Worm (Caenorhabditis elegans) whole organism, L4 larva: Measurements from ENCODE around the gene EGAP2.1.

Source experiments
- F26F4.8 ChIP-seq: fragments of 200-800 bp; sonication (Bioruptor generic); conservative IDR thresholded peaks from 2 replicates; pipeline ENCODE4 v1.3.6; 2022; ENCODE audit warnings: missing genetic modification characterization, missing compliant biosample characterization
- F37D6.2 ChIP-seq: sonication (generic microtip); optimal IDR thresholded peaks from 2 replicates; lab custom pipeline; 2016; ENCODE audit warnings: mild to moderate bottlenecking, missing genetic modification characterization, missing compliant biosample characterization
- F44E2.7 ChIP-seq: fragments of 200-800 bp; sonication (Bioruptor generic); IDR thresholded peaks from 2 replicates; pipeline ENCODE4 v2.1.2; 2022; ENCODE audit warnings: missing genetic modification characterization, missing compliant biosample characterization
- T26A8.4 ChIP-seq: fragments of 200-800 bp; sonication (Bioruptor generic); IDR thresholded peaks from 2 replicates; pipeline ENCODE4 v1.3.6; 2022; ENCODE audit warnings: missing genetic modification characterization, missing compliant biosample characterization
- Y5F2A.4 ChIP-seq: fragments of 200-800 bp; sonication (Bioruptor generic); optimal IDR thresholded peaks from 2 replicates; lab custom pipeline; 2018; ENCODE audit warnings: mild to moderate bottlenecking, missing genetic modification characterization, missing compliant biosample characterization
- aha-1 ChIP-seq: fragments of 150-350 bp; peaks from one replicate; lab custom pipeline; 2014; ENCODE audit warnings: missing biosample characterization, missing genetic modification characterization
- ama-1 ChIP-seq: fragments of 150-350 bp; optimal IDR thresholded peaks from 2 replicates; lab custom pipeline; 2014; ENCODE audit warnings: inconsistent platforms, mixed read lengths
- ceh-20 ChIP-seq: fragments of 200-800 bp; sonication (Bioruptor generic); IDR thresholded peaks from 2 replicates; pipeline ENCODE4 v1.3.6; 2022; ENCODE audit warnings: missing genetic modification reagents, missing genetic modification characterization, missing compliant biosample characterization
- ceh-32 ChIP-seq: sonication (generic microtip); optimal IDR thresholded peaks from 2 replicates; lab custom pipeline; 2016; ENCODE audit warnings: mild to moderate bottlenecking, missing genetic modification characterization, missing compliant biosample characterization; ENCODE audit not compliant: poor library complexity
- ctbp-1 ChIP-seq: fragments of 200-800 bp; sonication (Bioruptor generic); IDR thresholded peaks from 2 replicates; pipeline ENCODE4 v1.3.6; 2022; ENCODE audit warnings: missing genetic modification reagents, missing genetic modification characterization, missing compliant biosample characterization
- daf-16 ChIP-seq, 3 experiments: sonication (generic microtip); optimal IDR thresholded peaks; 2 replicates each; lab custom pipeline; 2016 to 2017; ENCODE audit warnings: missing genetic modification characterization in 3 of 3, missing genetic modification reagents in 3 of 3, mild to moderate bottlenecking in 2 of 3, missing compliant biosample characterization in 2 of 3, missing biosample characterization in 1 of 3, moderate library complexity in 1 of 3
- dmd-8 ChIP-seq: fragments of 200-800 bp; sonication (Bioruptor generic); IDR thresholded peaks from 2 replicates; pipeline ENCODE4 v1.3.6; 2022; ENCODE audit warnings: missing genetic modification characterization, missing compliant biosample characterization
- fkh-10 ChIP-seq: fragments of 150-350 bp; optimal IDR thresholded peaks from 2 replicates; lab custom pipeline; 2014; ENCODE audit warnings: missing biosample characterization, missing genetic modification reagents, missing genetic modification characterization
- hif-1 ChIP-seq, 2 experiments: sonication (generic microtip); optimal IDR thresholded peaks; 2 replicates each; lab custom pipeline; 2016 to 2017; ENCODE audit warnings: missing compliant biosample characterization in 2 of 2, missing genetic modification characterization in 2 of 2, missing genetic modification reagents in 2 of 2, missing genotype in 2 of 2, mild to moderate bottlenecking in 1 of 2
- hlh-30 ChIP-seq: sonication (generic microtip); optimal IDR thresholded peaks from 2 replicates; lab custom pipeline; 2017; ENCODE audit warnings: antibody characterized with exemption, mild to moderate bottlenecking, missing genetic modification characterization, missing compliant biosample characterization; ENCODE audit not compliant: insufficient read depth
- jun-1 ChIP-seq: fragments of 150-350 bp; optimal IDR thresholded peaks from 2 replicates; lab custom pipeline; 2014; ENCODE audit warnings: missing biosample characterization, missing genetic modification reagents, missing genetic modification characterization
- lim-7 ChIP-seq: fragments of 200-800 bp; sonication (Bioruptor generic); IDR thresholded peaks from 2 replicates; pipeline ENCODE4 v1.3.6; 2022; ENCODE audit warnings: missing genetic modification characterization, missing compliant biosample characterization
- lin-13 ChIP-seq: fragments of 150-350 bp; optimal IDR thresholded peaks from 2 replicates; lab custom pipeline; 2014; ENCODE audit warnings: missing biosample characterization, missing genetic modification reagents, missing genetic modification characterization
- lin-38 ChIP-seq: fragments of 200-800 bp; sonication (Bioruptor generic); IDR thresholded peaks from 2 replicates; pipeline ENCODE4 v1.3.6; 2022; ENCODE audit warnings: missing genetic modification reagents, missing genetic modification characterization, missing compliant biosample characterization
- lin-39 ChIP-seq: fragments of 150-350 bp; optimal IDR thresholded peaks from 2 replicates; lab custom pipeline; 2014; ENCODE audit warnings: missing biosample characterization, missing genetic modification reagents, missing genetic modification characterization
- lsy-2 ChIP-seq, 2 experiments: fragments of 150-350 bp in 1 of 2; sonication (generic microtip) in 1 of 2; optimal IDR thresholded peaks; 2 replicates each; lab custom pipeline; 2014 to 2017; ENCODE audit warnings: missing biosample characterization in 2 of 2, missing genetic modification characterization in 2 of 2
- madf-9 ChIP-seq: fragments of 200-800 bp; sonication (Bioruptor generic); conservative IDR thresholded peaks from 2 replicates; pipeline ENCODE4 v1.3.6; 2022; ENCODE audit warnings: missing genetic modification reagents, missing genetic modification characterization, missing compliant biosample characterization
- mdl-1 ChIP-seq, 2 experiments: fragments of 150-350 bp in 1 of 2; sonication (generic microtip) in 1 of 2; optimal IDR thresholded peaks; 2 replicates each; lab custom pipeline; 2014 to 2017; ENCODE audit warnings: missing biosample characterization in 2 of 2, missing genetic modification characterization in 2 of 2
- mdt-29 ChIP-seq: fragments of 200-800 bp; sonication (Bioruptor generic); IDR thresholded peaks from 2 replicates; pipeline ENCODE4 v1.3.6; 2022; ENCODE audit warnings: missing genetic modification reagents, missing genetic modification characterization, missing compliant biosample characterization
- mxl-2 ChIP-seq: fragments of 200-800 bp; sonication (Bioruptor generic); conservative IDR thresholded peaks from 2 replicates; pipeline ENCODE4 v1.3.6; 2022; ENCODE audit warnings: missing genetic modification reagents, missing genetic modification characterization, missing compliant biosample characterization
- mxl-3 ChIP-seq: fragments of 200-800 bp; sonication (Bioruptor generic); optimal IDR thresholded peaks from 2 replicates; lab custom pipeline; 2018; ENCODE audit warnings: mild to moderate bottlenecking, missing genetic modification characterization, missing compliant biosample characterization
- nhr-10 ChIP-seq: fragments of 150-350 bp; optimal IDR thresholded peaks from 2 replicates; lab custom pipeline; 2014; ENCODE audit warnings: missing biosample characterization, missing genetic modification characterization
- nhr-102 ChIP-seq: sonication (generic microtip); optimal IDR thresholded peaks from 2 replicates; lab custom pipeline; 2016; ENCODE audit warnings: mild to moderate bottlenecking, missing genetic modification characterization, moderate library complexity, missing compliant biosample characterization
- nhr-237 ChIP-seq: sonication (generic microtip); optimal IDR thresholded peaks from 2 replicates; lab custom pipeline; 2017; ENCODE audit warnings: missing biosample characterization, missing genetic modification characterization
- nhr-28 ChIP-seq: fragments of 150-350 bp; optimal IDR thresholded peaks from 2 replicates; lab custom pipeline; 2014; ENCODE audit warnings: missing biosample characterization, missing genetic modification characterization
- nhr-42 ChIP-seq: fragments of 200-800 bp; sonication (Bioruptor generic); IDR thresholded peaks from 2 replicates; pipeline ENCODE4 v1.3.6; 2022; ENCODE audit warnings: missing genetic modification characterization, missing compliant biosample characterization
- nhr-48 ChIP-seq: sonication (generic microtip); optimal IDR thresholded peaks from 2 replicates; lab custom pipeline; 2016; ENCODE audit warnings: mild to moderate bottlenecking, missing genetic modification characterization, missing compliant biosample characterization
- nhr-77 ChIP-seq: fragments of 150-350 bp; optimal IDR thresholded peaks from 2 replicates; lab custom pipeline; 2014; ENCODE audit warnings: missing biosample characterization, missing genetic modification characterization
- php-3 ChIP-seq: fragments of 200-800 bp; sonication (Bioruptor generic); IDR thresholded peaks from 2 replicates; pipeline ENCODE4 v1.3.6; 2022; ENCODE audit warnings: missing genetic modification reagents, missing genetic modification characterization, missing compliant biosample characterization
- pqm-1 ChIP-seq: sonication (generic microtip); optimal IDR thresholded peaks from 2 replicates; lab custom pipeline; 2017; ENCODE audit warnings: missing biosample characterization, missing genetic modification characterization
- rbr-2 ChIP-seq: sonication (generic microtip); optimal IDR thresholded peaks from 2 replicates; lab custom pipeline; 2016; ENCODE audit warnings: missing genotype, missing genetic modification characterization, missing compliant biosample characterization
- saeg-2 ChIP-seq: fragments of 200-800 bp; sonication (Bioruptor generic); IDR thresholded peaks from 2 replicates; pipeline ENCODE4 v1.3.6; 2022; ENCODE audit warnings: missing genetic modification reagents, missing genetic modification characterization, missing compliant biosample characterization
- sdz-12 ChIP-seq: fragments of 200-800 bp; sonication (Bioruptor generic); optimal IDR thresholded peaks from 2 replicates; lab custom pipeline; 2018; ENCODE audit warnings: mild to moderate bottlenecking, missing genetic modification characterization, missing compliant biosample characterization
- set-16 ChIP-seq: fragments of 200-800 bp; sonication (Bioruptor generic); IDR thresholded peaks from 2 replicates; pipeline ENCODE4 v1.3.6; 2022; ENCODE audit warnings: missing genetic modification reagents, missing genetic modification characterization, missing compliant biosample characterization
- tag-97 ChIP-seq: fragments of 200-800 bp; sonication (Bioruptor generic); IDR thresholded peaks from 2 replicates; pipeline ENCODE4 v1.3.6; 2022; ENCODE audit warnings: missing genetic modification characterization, missing compliant biosample characterization
- unc-62 ChIP-seq, 3 experiments: fragments of 150-350 bp in 1 of 3; sonication (generic microtip); optimal IDR thresholded peaks in 2 of 3; peaks in 1 of 3; 1 replicate in 1 of 3; 2 replicates in 2 of 3; lab custom pipeline; 2014 to 2017; ENCODE audit warnings: missing biosample characterization in 3 of 3, missing genetic modification characterization in 3 of 3, missing genetic modification reagents in 3 of 3, missing genotype in 1 of 3
- vab-7 ChIP-seq: fragments of 200-800 bp; sonication (Bioruptor generic); IDR thresholded peaks from 2 replicates; pipeline ENCODE4 v1.3.6; 2022; ENCODE audit warnings: missing genetic modification reagents, missing genetic modification characterization, missing compliant biosample characterization
- zfp-3 ChIP-seq: fragments of 200-800 bp; sonication (Bioruptor generic); conservative IDR thresholded peaks from 2 replicates; pipeline ENCODE4 v1.3.6; 2022; ENCODE audit warnings: missing genetic modification reagents, missing genetic modification characterization, missing compliant biosample characterization
- zip-11 ChIP-seq: fragments of 200-800 bp; sonication (Bioruptor generic); IDR thresholded peaks from 2 replicates; pipeline ENCODE4 v1.3.6; 2022; ENCODE audit warnings: missing genetic modification characterization, missing compliant biosample characterization
- zip-2 ChIP-seq: fragments of 150-350 bp; optimal IDR thresholded peaks from 2 replicates; lab custom pipeline; 2014; ENCODE audit warnings: missing biosample characterization, missing genetic modification characterization

EGAP2.1 gene

DNA sequence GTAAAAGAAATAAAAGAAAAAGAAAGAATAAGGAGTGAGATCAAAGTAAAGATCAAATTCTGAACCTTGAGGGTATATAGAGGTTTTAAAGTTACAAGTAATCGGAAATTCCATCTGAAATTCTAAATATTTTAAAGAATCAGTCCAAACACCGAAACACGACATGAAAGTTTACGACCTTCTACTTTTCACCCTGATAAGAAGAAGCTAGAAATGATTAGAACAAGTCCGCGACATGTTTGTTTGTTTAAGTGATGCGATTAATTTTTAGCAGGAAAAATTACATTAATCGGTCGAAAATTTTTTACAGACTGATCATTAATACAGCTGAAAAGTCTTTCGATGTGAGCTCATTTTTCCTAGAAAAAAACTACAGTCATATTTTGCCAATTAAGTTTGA, 33.4 kb downstream of the EGAP2.1 start:
- TF ChIP-seq lim-7 (GFP tag; lab: Robert Waterston, UW) (no peak), sdz-12 (GFP tag; lab: Kevin White, UChicago) (no peak), mxl-2 (GFP tag; lab: Robert Waterston, UW) (no peak), lsy-2 (tag; optimal IDR thresholded peaks at IDR 0.05; lab: Kevin White, UChicago) (no peak), nhr-102 (no peak), lin-38 (GFP tag; lab: Robert Waterston, UW) (no peak), rbr-2 (tag; lab: Kevin White, UChicago) (no peak), zip-11 (GFP tag; lab: Robert Waterston, UW) (no peak), zfp-3 (GFP tag; lab: Robert Waterston, UW) (no peak), zip-2 (tag; lab: Kevin White, UChicago) (no peak), jun-1 (tag; lab: Kevin White, UChicago) (no peak), mdt-29 (GFP tag; lab: Robert Waterston, UW) (no peak), php-3 (GFP tag; lab: Robert Waterston, UW) (0 out of 2 replicates have a peak, but pooled peaks have one; percentile 50), nhr-237 (no peak), nhr-42 (GFP tag; lab: Robert Waterston, UW) (no peak), F37D6.2 (tag; lab: Kevin White, UChicago) (no peak), madf-9 (GFP tag; lab: Robert Waterston, UW) (no peak), nhr-10 (no peak), nhr-28 (tag; lab: Kevin White, UChicago) (peak; percentile 1), daf-16 (GFP tag; optimal IDR thresholded peaks at IDR 0.05; lab: Kevin White, UChicago) (no peak), daf-16 (tag; optimal IDR thresholded peaks at IDR 0.05; lab: Kevin White, UChicago) (peak; percentile 60), ama-1 (no peak), mxl-3 (GFP tag; lab: Kevin White, UChicago) (no peak), hlh-30 (no peak), vab-7 (GFP tag; lab: Robert Waterston, UW) (no peak), pqm-1 (tag; lab: Kevin White, UChicago) (peak; percentile 46), ceh-32 (tag; lab: Kevin White, UChicago) (no peak)

DNA sequence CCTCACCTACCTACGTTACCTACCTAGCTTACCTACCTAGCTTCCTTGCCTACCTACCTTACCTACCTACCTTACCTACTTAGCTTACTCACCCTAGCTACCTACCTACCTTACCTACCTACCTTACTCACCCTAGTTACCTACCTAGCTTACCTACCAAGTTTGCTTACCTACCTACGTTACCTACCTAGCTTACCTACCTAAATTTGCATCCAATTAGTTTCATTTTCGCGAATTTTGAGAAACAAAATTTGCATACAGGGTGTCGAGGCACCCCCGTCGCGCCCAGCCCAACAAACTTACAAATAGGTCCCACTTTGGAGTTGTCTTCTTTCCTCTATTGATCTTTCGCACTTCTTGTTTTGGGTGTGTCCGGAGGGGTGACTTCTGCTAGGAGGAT, 37.8 kb downstream of the EGAP2.1 start:
- TF ChIP-seq T26A8.4 (GFP tag; lab: Robert Waterston, UW) (no peak), aha-1 (tag; lab: Kevin White, UChicago) (peak; percentile 44), unc-62 (GFP tag; optimal IDR thresholded peaks at IDR 0.05 in 1 of 2; lab: Kevin White, UChicago) (peak in 1 of 2 experiments; percentile 95), unc-62 (tag; optimal IDR thresholded peaks at IDR 0.05; lab: Kevin White, UChicago) (no peak)

DNA sequence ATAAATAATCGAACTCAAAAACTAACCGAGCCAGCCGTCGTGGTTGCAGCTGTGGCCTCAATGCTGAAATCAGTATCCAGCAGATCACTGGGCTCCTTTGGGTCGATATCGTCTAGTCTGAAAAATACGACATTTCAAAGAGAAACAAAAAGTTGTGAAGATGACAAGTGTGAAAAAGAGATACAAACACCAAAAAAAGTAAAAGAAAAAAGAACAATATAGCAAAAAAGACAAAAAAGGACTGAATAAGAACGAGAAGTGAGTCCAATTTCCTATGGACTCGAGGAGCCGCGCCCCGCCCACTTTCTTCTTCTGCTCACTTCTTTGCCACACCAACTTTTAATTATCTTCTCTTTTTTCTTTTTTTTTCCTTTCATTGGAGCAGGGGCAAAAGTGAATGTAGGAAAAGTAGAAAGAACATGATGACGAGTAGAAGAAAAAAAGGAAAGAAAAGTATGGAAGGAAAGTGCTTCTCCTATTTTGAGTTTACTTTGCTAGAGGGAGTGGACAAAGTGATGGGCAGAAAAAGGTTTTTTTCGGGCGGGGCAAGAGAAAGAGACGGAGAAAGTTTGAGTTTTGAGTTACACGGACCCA, 40.6 kb downstream of the EGAP2.1 start, which contains the start of gene drn-1:
drn-1 (minus strand) TSS at position 117 of the 594 bp plus-strand sequence.
- no peak for TF ChIP-seq nhr-77
- no peak for TF ChIP-seq nhr-48 (tag; lab: Kevin White, UChicago)
- no peak for TF ChIP-seq hif-1 (tag; optimal IDR thresholded peaks at IDR 0.05; lab: Kevin White, UChicago)
- peak in 1 of 2 experiments; percentile 85 for TF ChIP-seq unc-62 (GFP tag; optimal IDR thresholded peaks at IDR 0.05 in 1 of 2; lab: Kevin White, UChicago)
- no peak for TF ChIP-seq unc-62 (tag; optimal IDR thresholded peaks at IDR 0.05; lab: Kevin White, UChicago)
- TF ChIP-seq lin-13 (GFP tag; lab: Kevin White, UChicago), result no peak
- no peak for TF ChIP-seq ceh-20 (GFP tag; lab: Robert Waterston, UW)
- TF ChIP-seq aha-1 (tag; lab: Kevin White, UChicago), result peak; percentile 97
- no peak for TF ChIP-seq T26A8.4 (GFP tag; lab: Robert Waterston, UW)
- no peak for TF ChIP-seq F44E2.7
- TF ChIP-seq madf-9 (GFP tag; lab: Robert Waterston, UW), result no peak
- TF ChIP-seq lin-39 (tag; lab: Kevin White, UChicago), result no peak
- TF ChIP-seq fkh-10 (GFP tag; lab: Kevin White, UChicago), result peak; percentile 88
- no peak for TF ChIP-seq tag-97 (GFP tag; lab: Robert Waterston, UW)
- TF ChIP-seq Y5F2A.4, result no peak
- no peak for TF ChIP-seq dmd-8
- TF ChIP-seq set-16 (GFP tag; lab: Robert Waterston, UW), result no peak
- peak in 1 of 2 experiments; percentile 24 for TF ChIP-seq lsy-2 (tag; optimal IDR thresholded peaks at IDR 0.05; lab: Kevin White, UChicago)
- TF ChIP-seq saeg-2 (GFP tag; lab: Robert Waterston, UW), result no peak
- peak in 1 of 2 experiments; percentile 2 for TF ChIP-seq mdl-1 (tag; optimal IDR thresholded peaks at IDR 0.05; lab: Kevin White, UChicago)
- TF ChIP-seq hlh-30, result peak; percentile 35
- TF ChIP-seq ctbp-1 (GFP tag; lab: Robert Waterston, UW), result no peak
- TF ChIP-seq F26F4.8, result no peak
